Fruit fly (Drosophila melanogaster) whole organism, embryonic: ENCODE measurements around the gene CG42240.

Source experiments
- CG10462 ChIP-seq: fragments of 200-800 bp; sonication (Bioruptor generic); optimal IDR thresholded peaks from 2 replicates; lab custom pipeline; 2016; ENCODE audit warnings: missing biosample characterization, missing genetic modification characterization
- CG10543 ChIP-seq: fragments of 200-800 bp; sonication (Bioruptor generic); optimal IDR thresholded peaks from 3 replicates; lab custom pipeline; 2017; ENCODE audit warnings: missing biosample characterization, mild to moderate bottlenecking, missing genetic modification characterization, moderate library complexity
- CG10979 ChIP-seq: fragments of 200-800 bp; sonication (Bioruptor generic); optimal IDR thresholded peaks from 2 replicates; lab custom pipeline; 2018; ENCODE audit warnings: missing biosample characterization, mild to moderate bottlenecking, missing genetic modification characterization, moderate library complexity
- CG11398 ChIP-seq: fragments of 200-800 bp; sonication (Bioruptor generic); optimal IDR thresholded peaks from 2 replicates; lab custom pipeline; 2016; ENCODE audit warnings: missing biosample characterization, missing genetic modification characterization
- CG12299 ChIP-seq: fragments of 200-800 bp; sonication (Bioruptor generic); optimal IDR thresholded peaks from 2 replicates; lab custom pipeline; 2018; ENCODE audit warnings: missing biosample characterization, mild to moderate bottlenecking, missing genetic modification characterization
- CG1233 ChIP-seq: fragments of 200-800 bp; sonication (Bioruptor generic); optimal IDR thresholded peaks from 4 replicates; lab custom pipeline; 2018; ENCODE audit warnings: missing biosample characterization, mild to moderate bottlenecking, missing genetic modification characterization
- CG13775 ChIP-seq: fragments of 200-800 bp; sonication (Bioruptor generic); optimal IDR thresholded peaks from 3 replicates; lab custom pipeline; 2017; ENCODE audit warnings: missing biosample characterization, mild to moderate bottlenecking, missing genetic modification characterization
- CG14014 ChIP-seq: fragments of 200-800 bp; sonication (Bioruptor generic); IDR thresholded peaks from 2 replicates; pipeline ENCODE4 v1.3.6; 2022; ENCODE audit warnings: missing biosample characterization, missing genetic modification characterization
- CG15011 ChIP-seq: fragments of 200-800 bp; sonication (Bioruptor generic); optimal IDR thresholded peaks from 3 replicates; lab custom pipeline; 2018; ENCODE audit warnings: missing biosample characterization, mild to moderate bottlenecking, missing genetic modification characterization
- CG15514 ChIP-seq: fragments of 200-800 bp; sonication (Bioruptor generic); optimal IDR thresholded peaks from 3 replicates; lab custom pipeline; 2017; ENCODE audit warnings: missing biosample characterization, missing genetic modification characterization, mild to moderate bottlenecking, moderate library complexity, missing genetic modification reagents
- CG17328 ChIP-seq: fragments of 200-800 bp; sonication (Bioruptor generic); IDR thresholded peaks from 2 replicates; pipeline ENCODE4 v1.3.6; 2022; ENCODE audit warnings: missing biosample characterization, missing genetic modification characterization
- CG17612 ChIP-seq: fragments of 200-800 bp; sonication (Bioruptor generic); IDR thresholded peaks from 2 replicates; pipeline ENCODE4 v1.3.6; 2022; ENCODE audit warnings: missing biosample characterization, missing genetic modification characterization
- CG17829 ChIP-seq: fragments of 200-800 bp; optimal IDR thresholded peaks from 2 replicates; lab custom pipeline; 2019; ENCODE audit warnings: missing biosample characterization, mild to moderate bottlenecking, missing genetic modification characterization, moderate library complexity
- CG2678 ChIP-seq: fragments of 200-800 bp; sonication (Bioruptor generic); optimal IDR thresholded peaks from 3 replicates; lab custom pipeline; 2019; ENCODE audit warnings: missing biosample characterization, mild to moderate bottlenecking, missing genetic modification characterization, moderate library complexity
- CG31224 ChIP-seq: fragments of 200-800 bp; sonication (Bioruptor generic); IDR thresholded peaks from 2 replicates; pipeline ENCODE4 v1.3.6; 2022; ENCODE audit warnings: missing biosample characterization, missing genetic modification characterization
- CG7357 ChIP-seq: fragments of 200-800 bp; sonication (Bioruptor generic); IDR thresholded peaks from 3 replicates; pipeline ENCODE4 v1.3.6; 2022; ENCODE audit warnings: missing biosample characterization, missing genetic modification characterization
- CG8359 ChIP-seq: fragments of 200-800 bp; sonication (Bioruptor generic); optimal IDR thresholded peaks from 2 replicates; lab custom pipeline; 2017; ENCODE audit warnings: missing biosample characterization, mild to moderate bottlenecking, missing genetic modification characterization, borderline replicate concordance
- CG8944 ChIP-seq: fragments of 200-800 bp; sonication (Bioruptor generic); optimal IDR thresholded peaks from 3 replicates; lab custom pipeline; 2016; ENCODE audit warnings: missing biosample characterization, missing genetic modification characterization
- CG9727 ChIP-seq: fragments of 200-800 bp; sonication (Bioruptor generic); optimal IDR thresholded peaks from 3 replicates; lab custom pipeline; 2017; ENCODE audit warnings: missing biosample characterization, mild to moderate bottlenecking, missing genetic modification characterization
- CoRest ChIP-seq: fragments of 200-800 bp; sonication (Bioruptor generic); optimal IDR thresholded peaks from 3 replicates; lab custom pipeline; 2018; ENCODE audit warnings: missing biosample characterization, mild to moderate bottlenecking, missing genetic modification characterization, moderate library complexity
- D19B ChIP-seq: fragments of 200-800 bp; sonication (Bioruptor generic); optimal IDR thresholded peaks from 2 replicates; lab custom pipeline; 2017; ENCODE audit warnings: missing biosample characterization, mild to moderate bottlenecking, missing genetic modification characterization
- E2f1 ChIP-seq: fragments of 200-800 bp; sonication (Bioruptor generic); IDR thresholded peaks from 2 replicates; pipeline ENCODE4 v1.3.6; 2022; ENCODE audit warnings: missing biosample characterization, missing genetic modification characterization
- E2f2 ChIP-seq: fragments of 200-800 bp; sonication (Bioruptor generic); IDR thresholded peaks from 2 replicates; pipeline ENCODE4 v1.3.6; 2022; ENCODE audit warnings: missing biosample characterization, missing genetic modification characterization
- H2.0 ChIP-seq: fragments of 200-800 bp; sonication (Bioruptor generic); IDR thresholded peaks from 2 replicates; pipeline ENCODE4 v1.3.6; 2022; ENCODE audit warnings: missing biosample characterization, missing genetic modification characterization
- HHEX ChIP-seq: fragments of 200-800 bp; sonication (Bioruptor generic); optimal IDR thresholded peaks from 3 replicates; lab custom pipeline; 2017; ENCODE audit warnings: missing biosample characterization, mild to moderate bottlenecking, missing genetic modification characterization, missing genetic modification reagents
- HLH54F ChIP-seq: fragments of 200-800 bp; sonication (Bioruptor generic); optimal IDR thresholded peaks from 3 replicates; lab custom pipeline; 2016; ENCODE audit warnings: missing biosample characterization, missing genetic modification characterization
- Kr ChIP-seq: fragments of 200-800 bp; sonication (Bioruptor generic); optimal IDR thresholded peaks from 2 replicates; lab custom pipeline; 2017; ENCODE audit warnings: missing biosample characterization, mild to moderate bottlenecking, missing genetic modification characterization
- Meics ChIP-seq: fragments of 200-800 bp; sonication (Bioruptor generic); optimal IDR thresholded peaks from 2 replicates; lab custom pipeline; 2017; ENCODE audit warnings: missing biosample characterization, mild to moderate bottlenecking, missing genetic modification characterization
- NfI ChIP-seq: fragments of 200-800 bp; sonication (Bioruptor generic); optimal IDR thresholded peaks from 3 replicates; lab custom pipeline; 2018; ENCODE audit warnings: missing biosample characterization, mild to moderate bottlenecking, missing genetic modification characterization, moderate library complexity
- Scr ChIP-seq: fragments of 200-800 bp; sonication (Bioruptor generic); IDR thresholded peaks from 2 replicates; pipeline ENCODE4 v1.3.6; 2022; ENCODE audit warnings: missing biosample characterization, missing genetic modification characterization; ENCODE audit not compliant: partially characterized antibody
- Sin3A ChIP-seq: fragments of >200 bp; optimal IDR thresholded peaks from 2 replicates; lab custom pipeline; 2018
- chinmo ChIP-seq: fragments of 200-800 bp; sonication (Bioruptor generic); IDR thresholded peaks from 4 replicates; pipeline ENCODE4 v1.3.6; 2022; ENCODE audit warnings: missing biosample characterization, missing genetic modification characterization; ENCODE audit not compliant: partially characterized antibody
- crol ChIP-seq: fragments of 200-800 bp; sonication (Bioruptor generic); IDR thresholded peaks from 2 replicates; pipeline ENCODE4 v1.3.6; 2022; ENCODE audit warnings: missing biosample characterization, missing genetic modification characterization
- ewg ChIP-seq: fragments of 200-800 bp; sonication (Bioruptor generic); optimal IDR thresholded peaks from 3 replicates; lab custom pipeline; 2017; ENCODE audit warnings: mild to moderate bottlenecking, missing biosample characterization, missing genetic modification reagents, missing genetic modification characterization
- exex ChIP-seq: fragments of 200-800 bp; sonication (Bioruptor generic); optimal IDR thresholded peaks from 4 replicates; lab custom pipeline; 2018; ENCODE audit warnings: missing biosample characterization, mild to moderate bottlenecking, missing genetic modification characterization, moderate library complexity
- gcm ChIP-seq: fragments of 200-800 bp; sonication (Bioruptor generic); optimal IDR thresholded peaks from 2 replicates; lab custom pipeline; 2019; ENCODE audit warnings: missing biosample characterization, mild to moderate bottlenecking, missing genetic modification characterization, moderate library complexity
- ham ChIP-seq: fragments of 200-800 bp; sonication (Bioruptor generic); IDR thresholded peaks from 2 replicates; pipeline ENCODE4 v1.3.6; 2022; ENCODE audit warnings: missing biosample characterization, missing genetic modification characterization
- pho ChIP-seq: fragments of 200-800 bp; sonication (Bioruptor generic); optimal IDR thresholded peaks from 2 replicates; lab custom pipeline; 2016; ENCODE audit warnings: missing biosample characterization, missing genetic modification characterization
- row ChIP-seq: fragments of 200-800 bp; sonication (Bioruptor generic); IDR thresholded peaks from 3 replicates; pipeline ENCODE4 v1.3.6; 2022; ENCODE audit warnings: missing biosample characterization, missing genetic modification characterization
- sim ChIP-seq: fragments of 200-800 bp; sonication (Bioruptor generic); IDR thresholded peaks from 2 replicates; pipeline ENCODE4 v1.3.6; 2022; ENCODE audit warnings: missing biosample characterization, missing genetic modification characterization
- slbo ChIP-seq: fragments of 200-800 bp; sonication (Bioruptor generic); IDR thresholded peaks from 2 replicates; pipeline ENCODE4 v1.3.6; 2022; ENCODE audit warnings: missing biosample characterization, missing genetic modification characterization
- slp2 ChIP-seq: fragments of 200-800 bp; sonication (Bioruptor generic); optimal IDR thresholded peaks from 2 replicates; lab custom pipeline; 2016; ENCODE audit warnings: missing biosample characterization, missing genetic modification characterization
- sug ChIP-seq: fragments of 200-800 bp; optimal IDR thresholded peaks from 2 replicates; lab custom pipeline; 2019; ENCODE audit warnings: missing biosample characterization, mild to moderate bottlenecking, missing genetic modification characterization, moderate library complexity
- tgo ChIP-seq: fragments of 200-800 bp; sonication (Bioruptor generic); IDR thresholded peaks from 3 replicates; pipeline ENCODE4 v1.3.6; 2022; ENCODE audit warnings: missing biosample characterization, missing genetic modification characterization
- unc-4 ChIP-seq: fragments of 200-800 bp; sonication (Bioruptor generic); IDR thresholded peaks from 2 replicates; pipeline ENCODE4 v1.3.6; 2022; ENCODE audit warnings: missing biosample characterization, missing genetic modification characterization; ENCODE audit not compliant: partially characterized antibody
- wdn ChIP-seq: fragments of 200-800 bp; sonication (Bioruptor generic); IDR thresholded peaks from 2 replicates; pipeline ENCODE4 v1.3.6; 2022; ENCODE audit warnings: missing biosample characterization, missing genetic modification characterization
- zen ChIP-seq: fragments of 200-800 bp; sonication (Bioruptor generic); optimal IDR thresholded peaks from 3 replicates; lab custom pipeline; 2018; ENCODE audit warnings: missing biosample characterization, mild to moderate bottlenecking, missing genetic modification characterization, moderate library complexity
- zfh1 ChIP-seq: fragments of 200-800 bp; sonication (Bioruptor generic); IDR thresholded peaks from 3 replicates; pipeline ENCODE4 v1.3.6; 2022; ENCODE audit warnings: missing biosample characterization, missing genetic modification characterization

Gene CG42240

dm6 chrX:6351917-6352768 lies 21.5 kb downstream of the CG42240 start (continued):
- TF ChIP-seq CG10979 (tag; lab: Kevin White, UChicago) (no peak), CG15011 (GFP tag; lab: Kevin White, UChicago) (peak; percentile 10), NfI (GFP tag; lab: Kevin White, UChicago) (peak; percentile 23), Meics (GFP tag; lab: Kevin White, UChicago) (peak; percentile 44), E2f2 (GFP tag; lab: Robert Waterston, UW) (peak; percentile 89), CG7357 (GFP tag; lab: Robert Waterston, UW) (no peak), CG11398 (GFP tag; lab: Kevin White, UChicago) (no peak), row (GFP tag; lab: Robert Waterston, UW) (peak; percentile 28; the same call in 1 of the 3 replicates), CG13775 (GFP tag; lab: Kevin White, UChicago) (peak; percentile 24), tgo (GFP tag; lab: Robert Waterston, UW) (no peak), zen (tag; lab: Kevin White, UChicago) (no peak), CG1233 (no peak), crol (GFP tag; lab: Robert Waterston, UW) (peak; percentile 53), chinmo (GFP tag; lab: Robert Waterston, UW) (0 out of 4 replicates have a peak, but pooled peaks have one; percentile 65), pho (GFP tag; lab: Kevin White, UChicago) (peak; percentile 4), D19B (no peak), CG10462 (no peak), HLH54F (GFP tag; lab: Kevin White, UChicago) (peak; percentile 6), CG17328 (GFP tag; lab: Robert Waterston, UW) (peak; percentile 20; the same call in 1 of the 2 replicates), CG17829 (tag; lab: Kevin White, UChicago) (peak; percentile 1), CG31224 (GFP tag; lab: Robert Waterston, UW) (no peak), unc-4 (GFP tag; lab: Robert Waterston, UW) (peak; percentile 40; the same call in 1 of the 2 replicates), CG14014 (GFP tag; lab: Robert Waterston, UW) (no peak; the same call in 1 of the 2 replicates), Sin3A (peak; percentile 81), exex (tag; lab: Kevin White, UChicago) (no peak), CoRest (tag; lab: Kevin White, UChicago) (peak; percentile 26), slbo (GFP tag; lab: Robert Waterston, UW) (peak; percentile 40; the same call in 1 of the 2 replicates), CG8944 (GFP tag; lab: Kevin White, UChicago) (no peak), gcm (GFP tag; lab: Kevin White, UChicago) (peak; percentile 16), wdn (no peak), CG2678 (peak; percentile 7), CG17612 (GFP tag; lab: Robert Waterston, UW) (no peak), zfh1 (GFP tag; lab: Robert Waterston, UW) (0 out of 3 replicates have a peak, but pooled peaks have one; percentile 24), ewg (GFP tag; lab: Kevin White, UChicago) (peak; percentile 57), CG8359 (GFP tag; lab: Kevin White, UChicago) (no peak), CG10543 (peak; percentile 63), H2.0 (GFP tag; lab: Robert Waterston, UW) (no peak), ham (no peak), CG15514 (GFP tag; lab: Kevin White, UChicago) (peak; percentile 66), HHEX (GFP tag; lab: Kevin White, UChicago) (peak; percentile 51), E2f1 (peak; percentile 45; the same call in 1 of the 2 replicates), CG9727 (GFP tag; lab: Kevin White, UChicago) (peak; percentile 44), CG12299 (tag; lab: Kevin White, UChicago) (no peak), Kr (no peak), slp2 (GFP tag; lab: Kevin White, UChicago) (no peak), sim (GFP tag; lab: Robert Waterston, UW) (0 out of 2 replicates have a peak, but pooled peaks have one; percentile 6), Scr (GFP tag; lab: Robert Waterston, UW) (no peak), sug (tag; lab: Kevin White, UChicago) (peak; percentile 25)
